Worm (Caenorhabditis elegans) whole organism, young adult: Measurements from ENCODE around the gene tos-1.

Experiments used
- B0336.3 ChIP-seq: fragments of 200-800 bp; sonication (Bioruptor generic); IDR thresholded peaks from 2 replicates; pipeline ENCODE4 v1.3.6; 2022; ENCODE audit warnings: missing genetic modification characterization, missing compliant biosample characterization
- D2030.7 ChIP-seq: fragments of 200-800 bp; sonication (Bioruptor generic); IDR thresholded peaks from 2 replicates; pipeline ENCODE4 v1.3.6; 2022; ENCODE audit warnings: missing genetic modification reagents, missing genetic modification characterization, missing compliant biosample characterization
- F22D6.2 ChIP-seq: sonication (generic microtip); optimal IDR thresholded peaks from 2 replicates; lab custom pipeline; 2016; ENCODE audit warnings: mild to moderate bottlenecking, missing genetic modification characterization, missing compliant biosample characterization
- F23B12.7 ChIP-seq: sonication (generic microtip); optimal IDR thresholded peaks from 2 replicates; lab custom pipeline; 2017; ENCODE audit warnings: missing genetic modification characterization, mild to moderate bottlenecking, missing compliant biosample characterization, antibody characterized with exemption, moderate library complexity; ENCODE audit not compliant: insufficient read depth
- F49E8.2 ChIP-seq: sonication (generic microtip); optimal IDR thresholded peaks from 3 replicates; lab custom pipeline; 2017; ENCODE audit warnings: missing genetic modification characterization, mild to moderate bottlenecking, missing compliant biosample characterization, antibody characterized with exemption, moderate library complexity; ENCODE audit not compliant: insufficient read depth
- F52B5.7 ChIP-seq: sonication (generic microtip); optimal IDR thresholded peaks from 2 replicates; lab custom pipeline; 2016; ENCODE audit warnings: mild to moderate bottlenecking, missing genetic modification characterization, missing compliant biosample characterization
- F57C9.4 ChIP-seq: sonication (generic microtip); optimal IDR thresholded peaks from 2 replicates; lab custom pipeline; 2017; ENCODE audit warnings: mild to moderate bottlenecking, missing genetic modification characterization, missing compliant biosample characterization
- K12H6.12 ChIP-seq: fragments of 200-800 bp; sonication (Bioruptor generic); optimal IDR thresholded peaks from 2 replicates; lab custom pipeline; 2018; ENCODE audit warnings: mild to moderate bottlenecking, missing genetic modification characterization, missing compliant biosample characterization
- Y53F4B.3 ChIP-seq: fragments of 200-800 bp; sonication (Bioruptor generic); IDR thresholded peaks from 2 replicates; pipeline ENCODE4 v1.3.6; 2022; ENCODE audit warnings: missing genetic modification reagents, missing genetic modification characterization, missing compliant biosample characterization
- Y56A3A.18 ChIP-seq: fragments of 200-800 bp; sonication (Bioruptor generic); IDR thresholded peaks from 2 replicates; pipeline ENCODE4 v1.3.6; 2022; ENCODE audit warnings: missing genetic modification reagents, missing genetic modification characterization, missing compliant biosample characterization
- Y79H2A.3 ChIP-seq: fragments of 200-800 bp; sonication (Bioruptor generic); conservative IDR thresholded peaks from 2 replicates; pipeline ENCODE4 v1.3.6; 2022; ENCODE audit warnings: missing genetic modification reagents, missing genetic modification characterization, missing compliant biosample characterization
- ZK185.1 ChIP-seq: sonication (generic microtip); optimal IDR thresholded peaks from 2 replicates; lab custom pipeline; 2016; ENCODE audit warnings: mild to moderate bottlenecking, missing genetic modification characterization, missing compliant biosample characterization; ENCODE audit not compliant: poor library complexity, severe bottlenecking
- aptf-3 ChIP-seq: fragments of 200-800 bp; sonication (Bioruptor generic); IDR thresholded peaks from 2 replicates; pipeline ENCODE4 v1.3.6; 2022; ENCODE audit warnings: missing genetic modification characterization, missing compliant biosample characterization
- atf-7 ChIP-seq: sonication (generic microtip); optimal IDR thresholded peaks from 2 replicates; lab custom pipeline; 2017; ENCODE audit warnings: mild to moderate bottlenecking, missing genetic modification characterization, missing compliant biosample characterization
- athp-1 ChIP-seq: sonication (generic microtip); optimal IDR thresholded peaks from 2 replicates; lab custom pipeline; 2017; ENCODE audit warnings: mild to moderate bottlenecking, missing genetic modification characterization, missing compliant biosample characterization
- ccch-3 ChIP-seq: fragments of 200-800 bp; sonication (Bioruptor generic); optimal IDR thresholded peaks from 2 replicates; lab custom pipeline; 2018; ENCODE audit warnings: mild to moderate bottlenecking, missing genetic modification characterization, missing compliant biosample characterization
- cebp-1 ChIP-seq, 2 experiments: fragments of 200-800 bp in 1 of 2; sonication (Bioruptor generic) in 1 of 2; sonication (generic microtip) in 1 of 2; IDR thresholded peaks in 1 of 2; optimal IDR thresholded peaks in 1 of 2; 2 replicates each; pipeline versions ENCODE4 v1.3.6 to Lab custom; 2017 to 2022; ENCODE audit warnings: missing compliant biosample characterization in 2 of 2, missing genetic modification characterization in 2 of 2, mild to moderate bottlenecking in 1 of 2, missing genetic modification reagents in 1 of 2, moderate library complexity in 1 of 2
- cebp-2 ChIP-seq: fragments of 200-800 bp; sonication (Bioruptor generic); IDR thresholded peaks from 2 replicates; pipeline ENCODE4 v1.3.6; 2022; ENCODE audit warnings: missing genetic modification characterization, missing compliant biosample characterization
- ceh-79 ChIP-seq: sonication (generic microtip); optimal IDR thresholded peaks from 2 replicates; lab custom pipeline; 2017; ENCODE audit warnings: mild to moderate bottlenecking, missing genetic modification characterization, missing compliant biosample characterization
- ceh-91 ChIP-seq: fragments of 200-800 bp; sonication (Bioruptor generic); IDR thresholded peaks from 2 replicates; pipeline ENCODE4 v1.3.6; 2022; ENCODE audit warnings: missing genetic modification reagents, missing genetic modification characterization, missing compliant biosample characterization
- chd-7 ChIP-seq: sonication (generic microtip); optimal IDR thresholded peaks from 2 replicates; lab custom pipeline; 2016; ENCODE audit warnings: mild to moderate bottlenecking, missing genetic modification characterization, moderate library complexity, missing compliant biosample characterization
- dpff-1 ChIP-seq: sonication (generic microtip); optimal IDR thresholded peaks from 2 replicates; lab custom pipeline; 2017; ENCODE audit warnings: mild to moderate bottlenecking, missing genetic modification characterization, missing compliant biosample characterization
- egl-44 ChIP-seq: fragments of 200-800 bp; sonication (Bioruptor generic); IDR thresholded peaks from 2 replicates; pipeline ENCODE4 v1.3.6; 2022; ENCODE audit warnings: missing genetic modification reagents, missing genetic modification characterization, missing compliant biosample characterization
- egrh-3 ChIP-seq: fragments of 200-800 bp; sonication (Bioruptor generic); IDR thresholded peaks from 2 replicates; pipeline ENCODE4 v1.3.6; 2022; ENCODE audit warnings: missing genetic modification reagents, missing genetic modification characterization, missing compliant biosample characterization
- fkh-3 ChIP-seq: sonication (generic microtip); optimal IDR thresholded peaks from 2 replicates; lab custom pipeline; 2016; ENCODE audit warnings: mild to moderate bottlenecking, missing genetic modification characterization, missing compliant biosample characterization
- hlh-12 ChIP-seq: sonication (generic microtip); optimal IDR thresholded peaks from 2 replicates; lab custom pipeline; 2016; ENCODE audit warnings: missing genetic modification characterization, missing compliant biosample characterization
- hlh-26 ChIP-seq: fragments of 200-800 bp; sonication (Bioruptor generic); conservative IDR thresholded peaks from 2 replicates; pipeline ENCODE4 v1.3.6; 2022; ENCODE audit warnings: missing genetic modification reagents, missing genetic modification characterization, missing compliant biosample characterization
- let-526 ChIP-seq: fragments of 200-800 bp; sonication (Bioruptor generic); IDR thresholded peaks from 2 replicates; pipeline ENCODE4 v1.3.6; 2022; ENCODE audit warnings: missing genetic modification reagents, missing genetic modification characterization, missing compliant biosample characterization
- lin-54 ChIP-seq: fragments of 200-800 bp; sonication (Bioruptor generic); optimal IDR thresholded peaks from 2 replicates; lab custom pipeline; 2018; ENCODE audit warnings: mild to moderate bottlenecking, missing genetic modification characterization, missing compliant biosample characterization
- madf-6 ChIP-seq: fragments of 200-800 bp; sonication (Bioruptor generic); IDR thresholded peaks from 2 replicates; pipeline ENCODE4 v1.3.6; 2022; ENCODE audit warnings: missing genetic modification reagents, missing genetic modification characterization, missing compliant biosample characterization
- nhr-27 ChIP-seq: fragments of 200-800 bp; sonication (Bioruptor generic); optimal IDR thresholded peaks from 2 replicates; lab custom pipeline; 2018; ENCODE audit warnings: mild to moderate bottlenecking, missing genetic modification characterization, moderate library complexity, missing compliant biosample characterization
- nhr-90 ChIP-seq: sonication (generic microtip); optimal IDR thresholded peaks from 2 replicates; lab custom pipeline; 2016; ENCODE audit warnings: missing genotype, mild to moderate bottlenecking, missing genetic modification characterization, missing compliant biosample characterization
- pbrm-1 ChIP-seq: fragments of 200-800 bp; sonication (Bioruptor generic); IDR thresholded peaks from 2 replicates; pipeline ENCODE4 v1.3.6; 2022; ENCODE audit warnings: missing genetic modification reagents, missing genetic modification characterization, missing compliant biosample characterization
- rcor-1 ChIP-seq: fragments of 200-800 bp; sonication (Bioruptor generic); IDR thresholded peaks from 2 replicates; pipeline ENCODE4 v1.3.6; 2022; ENCODE audit warnings: missing genetic modification reagents, missing genetic modification characterization, missing compliant biosample characterization
- rec-8 ChIP-seq, 2 experiments: sonication (generic microtip); optimal IDR thresholded peaks; 2 replicates each; lab custom pipeline; 2016; ENCODE audit warnings: mild to moderate bottlenecking in 2 of 2, missing genetic modification characterization in 2 of 2, missing genetic modification reagents in 2 of 2, missing genotype in 2 of 2, missing biosample characterization in 1 of 2, missing compliant biosample characterization in 1 of 2, moderate library complexity in 1 of 2
- repo-1 ChIP-seq: sonication (generic microtip); optimal IDR thresholded peaks from 2 replicates; lab custom pipeline; 2017; ENCODE audit warnings: mild to moderate bottlenecking, missing genetic modification characterization, missing compliant biosample characterization
- rpc-1 ChIP-seq, 2 experiments: fragments of 150-350 bp in 1 of 2; sonication (generic microtip) in 1 of 2; optimal IDR thresholded peaks; 2 replicates each; lab custom pipeline; 2014 to 2018; ENCODE audit warnings: missing biosample characterization in 1 of 2, missing genetic modification characterization in 1 of 2, missing genetic modification reagents in 1 of 2, missing genotype in 1 of 2
- snpc-1.3 ChIP-seq: sonication (generic microtip); optimal IDR thresholded peaks from 2 replicates; lab custom pipeline; 2017; ENCODE audit warnings: missing genetic modification characterization, mild to moderate bottlenecking, missing compliant biosample characterization, antibody characterized with exemption, moderate library complexity, missing genotype, missing genetic modification reagents; ENCODE audit not compliant: insufficient read depth
- snpc-4 ChIP-seq, 5 experiments: fragments of 150-350 bp in 1 of 5; sonication (generic microtip) in 4 of 5; optimal IDR thresholded peaks; 2 replicates each; lab custom pipeline; 2014 to 2018; ENCODE audit warnings: missing genetic modification characterization in 5 of 5, missing biosample characterization in 3 of 5, antibody characterized with exemption in 2 of 5, mild to moderate bottlenecking in 2 of 5, missing compliant biosample characterization in 2 of 5, missing genotype in 2 of 5, moderate library complexity in 2 of 5, missing genetic modification reagents in 1 of 5
- sptf-2 ChIP-seq: fragments of 200-800 bp; sonication (Bioruptor generic); optimal IDR thresholded peaks from 2 replicates; lab custom pipeline; 2018; ENCODE audit warnings: mild to moderate bottlenecking, missing genetic modification characterization, missing compliant biosample characterization
- unc-130 ChIP-seq: sonication (generic microtip); optimal IDR thresholded peaks from 2 replicates; lab custom pipeline; 2016; ENCODE audit warnings: missing genetic modification reagents, missing genetic modification characterization, missing compliant biosample characterization
- unc-62 ChIP-seq: fragments of 150-350 bp; optimal IDR thresholded peaks from 2 replicates; lab custom pipeline; 2014; ENCODE audit warnings: missing biosample characterization, missing genetic modification reagents, missing genetic modification characterization
- zim-3 ChIP-seq: sonication (generic microtip); optimal IDR thresholded peaks from 2 replicates; lab custom pipeline; 2017; ENCODE audit warnings: mild to moderate bottlenecking, missing genetic modification characterization, moderate library complexity, missing compliant biosample characterization
- ztf-18 ChIP-seq: sonication (generic microtip); optimal IDR thresholded peaks from 2 replicates; lab custom pipeline; 2016; ENCODE audit warnings: missing genotype, mild to moderate bottlenecking, missing genetic modification characterization, missing compliant biosample characterization
- ztf-22 ChIP-seq: fragments of 200-800 bp; sonication (Bioruptor generic); optimal IDR thresholded peaks from 2 replicates; lab custom pipeline; 2018; ENCODE audit warnings: mild to moderate bottlenecking, missing genetic modification characterization, moderate library complexity, missing compliant biosample characterization
- ztf-26 ChIP-seq: sonication (generic microtip); optimal IDR thresholded peaks from 2 replicates; lab custom pipeline; 2017; ENCODE audit warnings: missing genetic modification characterization, missing compliant biosample characterization
- ztf-6 ChIP-seq: fragments of 200-800 bp; sonication (Bioruptor generic); IDR thresholded peaks from 2 replicates; pipeline ENCODE4 v1.3.6; 2022; ENCODE audit warnings: missing genetic modification reagents, missing genetic modification characterization, missing compliant biosample characterization

The tos-1 gene

DNA sequence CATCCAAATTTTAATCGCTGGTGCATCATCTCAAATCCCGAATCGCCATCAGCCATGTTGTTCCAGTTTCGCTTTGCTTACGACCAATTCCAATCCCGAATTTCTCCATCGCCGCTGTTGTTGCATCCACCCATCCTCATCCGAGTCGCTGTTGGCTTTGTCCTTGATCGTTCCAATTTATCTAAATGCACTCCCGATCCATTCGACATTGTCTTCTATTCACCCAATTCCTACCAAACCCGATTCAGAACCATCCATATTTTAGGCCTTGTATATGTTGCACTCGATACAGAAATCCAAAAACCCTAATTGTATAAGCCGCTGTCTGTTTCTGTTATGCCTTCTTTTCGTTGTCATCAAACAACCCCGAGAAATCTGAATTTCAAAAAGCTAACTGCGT lies 3.7 kb downstream of the tos-1 start (continued):
- TF ChIP-seq sptf-2 (GFP tag; lab: Kevin White, UChicago): no peak
- peak; percentile 72; the same call in 1 of the 2 replicates for TF ChIP-seq egl-44 (GFP tag; lab: Robert Waterston, UW)
- peak; percentile 36; the same call in 1 of the 2 replicates for TF ChIP-seq Y53F4B.3 (GFP tag; lab: Robert Waterston, UW)
- TF ChIP-seq snpc-1.3 (tag; lab: Kevin White, UChicago): no peak
- no peak for TF ChIP-seq fkh-3
- TF ChIP-seq egrh-3 (GFP tag; lab: Robert Waterston, UW): no peak
- no peak for TF ChIP-seq let-526 (GFP tag; lab: Robert Waterston, UW)
- TF ChIP-seq ccch-3 (GFP tag; lab: Kevin White, UChicago): no peak
- no peak for TF ChIP-seq ztf-6 (GFP tag; lab: Robert Waterston, UW)
- no peak for TF ChIP-seq athp-1 (tag; lab: Kevin White, UChicago)
- TF ChIP-seq unc-62 (GFP tag; lab: Kevin White, UChicago): no peak
- no peak for TF ChIP-seq unc-130 (GFP tag; lab: Kevin White, UChicago)
- no peak for TF ChIP-seq snpc-4 (GFP tag; optimal IDR thresholded peaks at IDR 0.05; lab: Kevin White, UChicago)
- no peak for TF ChIP-seq snpc-4 (tag; optimal IDR thresholded peaks at IDR 0.05; lab: Kevin White, UChicago)
- peak; percentile 59; the same call in 1 of the 2 replicates for TF ChIP-seq ceh-91 (GFP tag; lab: Robert Waterston, UW)
- no peak for TF ChIP-seq rpc-1 (optimal IDR thresholded peaks at IDR 0.05; lab: Kevin White, UChicago)
- no peak for TF ChIP-seq rpc-1 (tag; optimal IDR thresholded peaks at IDR 0.05; lab: Kevin White, UChicago)
- TF ChIP-seq atf-7 (tag; lab: Kevin White, UChicago): peak; percentile 16
- TF ChIP-seq F57C9.4 (tag; lab: Kevin White, UChicago): no peak
- no peak for TF ChIP-seq rec-8 (tag; optimal IDR thresholded peaks at IDR 0.05; lab: Kevin White, UChicago)
- 0 out of 2 replicates have a peak, but pooled peaks have one; percentile 11 for TF ChIP-seq aptf-3 (GFP tag; lab: Robert Waterston, UW)
- TF ChIP-seq nhr-27 (tag; lab: Kevin White, UChicago): no peak
- TF ChIP-seq ztf-18 (tag; lab: Kevin White, UChicago): no peak
- TF ChIP-seq ZK185.1 (tag; lab: Kevin White, UChicago): no peak
- TF ChIP-seq repo-1 (tag; lab: Kevin White, UChicago): peak; percentile 75
- TF ChIP-seq nhr-90: no peak
- TF ChIP-seq hlh-12: no peak
- no peak for TF ChIP-seq F52B5.7
- no peak for TF ChIP-seq ztf-26
- peak; percentile 61 for TF ChIP-seq madf-6 (GFP tag; lab: Robert Waterston, UW)
- TF ChIP-seq cebp-2: peak; percentile 97
- TF ChIP-seq ceh-79 (tag; lab: Kevin White, UChicago): peak; percentile 52
- TF ChIP-seq F23B12.7 (tag; lab: Kevin White, UChicago): no peak
- peak; percentile 80 for TF ChIP-seq pbrm-1 (GFP tag; lab: Robert Waterston, UW)
- peak; percentile 26; the same call in 1 of the 2 replicates for TF ChIP-seq D2030.7 (GFP tag; lab: Robert Waterston, UW)
- no peak for TF ChIP-seq lin-54
- TF ChIP-seq F22D6.2 (tag; lab: Kevin White, UChicago): no peak
- TF ChIP-seq Y79H2A.3 (GFP tag; lab: Robert Waterston, UW): peak; percentile 92
- peak; percentile 52 for TF ChIP-seq B0336.3 (GFP tag; lab: Robert Waterston, UW)
- no peak for TF ChIP-seq zim-3 (tag; lab: Kevin White, UChicago)
- TF ChIP-seq cebp-1 (GFP tag; IDR thresholded peaks at IDR 0.05; lab: Robert Waterston, UW): peak; percentile 70
- peak; percentile 62 for TF ChIP-seq cebp-1 (tag; optimal IDR thresholded peaks at IDR 0.05; lab: Kevin White, UChicago)
- peak; percentile 8 for TF ChIP-seq K12H6.12 (tag; lab: Kevin White, UChicago)
- TF ChIP-seq ztf-22: no peak
- TF ChIP-seq hlh-26 (GFP tag; lab: Robert Waterston, UW): no peak
- TF ChIP-seq Y56A3A.18: peak; percentile 94
- TF ChIP-seq F49E8.2 (tag; lab: Kevin White, UChicago): peak; percentile 37
- peak; percentile 49 for TF ChIP-seq chd-7
- TF ChIP-seq dpff-1 (tag; lab: Kevin White, UChicago): no peak
- no peak; the same call in 1 of the 2 replicates for TF ChIP-seq rcor-1
